Fruit fly (Drosophila melanogaster) whole organism, adult: ENCODE data around the gene Clp.

Source experiments
- CG11617 ChIP-seq: fragments of 200-800 bp; sonication (Bioruptor generic); optimal IDR thresholded peaks from 2 replicates; lab custom pipeline; 2017; ENCODE audit warnings: mild to moderate bottlenecking, missing biosample characterization, missing genetic modification reagents, missing genetic modification characterization
- CG12768 ChIP-seq: fragments of 200-800 bp; sonication (Bioruptor generic); optimal IDR thresholded peaks from 2 replicates; lab custom pipeline; 2017; ENCODE audit warnings: missing biosample characterization, missing genetic modification characterization, mild to moderate bottlenecking, moderate library complexity, missing genetic modification reagents
- CG14711 ChIP-seq: fragments of 200-800 bp; sonication (Bioruptor generic); optimal IDR thresholded peaks from 2 replicates; lab custom pipeline; 2018; ENCODE audit warnings: missing biosample characterization, mild to moderate bottlenecking, missing genetic modification characterization, moderate library complexity
- CG1620 ChIP-seq: fragments of 200-800 bp; sonication (Bioruptor generic); optimal IDR thresholded peaks from 2 replicates; lab custom pipeline; 2016; ENCODE audit warnings: missing biosample characterization, missing genetic modification characterization
- CG33017 ChIP-seq: fragments of 200-800 bp; sonication (Bioruptor generic); optimal IDR thresholded peaks from 2 replicates; lab custom pipeline; 2018; ENCODE audit warnings: missing biosample characterization, mild to moderate bottlenecking, missing genetic modification characterization, moderate library complexity
- CG5204 ChIP-seq: fragments of 200-800 bp; sonication (Bioruptor generic); optimal IDR thresholded peaks from 2 replicates; lab custom pipeline; 2016; ENCODE audit warnings: missing biosample characterization, missing genetic modification characterization
- CG7045 ChIP-seq: fragments of 200-800 bp; sonication (Bioruptor generic); optimal IDR thresholded peaks from 2 replicates; lab custom pipeline; 2017; ENCODE audit warnings: missing biosample characterization, mild to moderate bottlenecking, missing genetic modification characterization
- CG7101 ChIP-seq: fragments of 200-800 bp; sonication (Bioruptor generic); optimal IDR thresholded peaks from 2 replicates; lab custom pipeline; 2018; ENCODE audit warnings: missing biosample characterization, mild to moderate bottlenecking, missing genetic modification characterization, moderate library complexity
- Clk ChIP-seq: fragments of 200-800 bp; sonication (Bioruptor generic); optimal IDR thresholded peaks from 2 replicates; lab custom pipeline; 2017; ENCODE audit warnings: missing biosample characterization, missing genetic modification characterization
- Crg-1 ChIP-seq: fragments of 200-800 bp; sonication (Bioruptor generic); optimal IDR thresholded peaks from 2 replicates; lab custom pipeline; 2016; ENCODE audit warnings: missing biosample characterization, missing genetic modification characterization
- Hr96 ChIP-seq: fragments of 200-800 bp; sonication (Bioruptor generic); optimal IDR thresholded peaks from 2 replicates; lab custom pipeline; 2016; ENCODE audit warnings: missing biosample characterization, missing genetic modification characterization
- Mnt ChIP-seq: fragments of 200-800 bp; sonication (Bioruptor generic); optimal IDR thresholded peaks from 2 replicates; lab custom pipeline; 2016; ENCODE audit warnings: missing biosample characterization, mild to moderate bottlenecking, missing genetic modification characterization
- bab1 ChIP-seq: fragments of 200-800 bp; sonication (Bioruptor generic); optimal IDR thresholded peaks from 3 replicates; lab custom pipeline; 2019; ENCODE audit warnings: missing biosample characterization, mild to moderate bottlenecking, missing genetic modification characterization, moderate library complexity
- cic ChIP-seq: fragments of 200-800 bp; sonication (Bioruptor generic); optimal IDR thresholded peaks from 2 replicates; lab custom pipeline; 2017; ENCODE audit warnings: missing biosample characterization, mild to moderate bottlenecking, missing genetic modification characterization, moderate library complexity
- cnc ChIP-seq, 2 experiments: fragments of >200 bp; optimal IDR thresholded peaks; 2 replicates each; lab custom pipeline; 2017
- kay ChIP-seq: fragments of 200-800 bp; sonication (Bioruptor generic); peaks from one replicate; lab custom pipeline; 2016; ENCODE audit warnings: missing biosample characterization, missing genetic modification characterization, borderline replicate concordance
- ovo ChIP-seq: fragments of 200-800 bp; sonication (Bioruptor generic); optimal IDR thresholded peaks from 2 replicates; lab custom pipeline; 2016; ENCODE audit warnings: missing biosample characterization, missing genetic modification characterization
- pad ChIP-seq: fragments of 200-800 bp; sonication (Bioruptor generic); optimal IDR thresholded peaks from 3 replicates; lab custom pipeline; 2017; ENCODE audit warnings: missing biosample characterization, missing genetic modification characterization, mild to moderate bottlenecking, moderate library complexity, missing genetic modification reagents
- tj ChIP-seq: fragments of 200-800 bp; sonication (Bioruptor generic); optimal IDR thresholded peaks from 3 replicates; lab custom pipeline; 2017; ENCODE audit warnings: missing biosample characterization, mild to moderate bottlenecking, missing genetic modification characterization, moderate library complexity
- toe ChIP-seq: fragments of 200-800 bp; sonication (Bioruptor generic); optimal IDR thresholded peaks from 2 replicates; lab custom pipeline; 2016; ENCODE audit warnings: missing biosample characterization, missing genetic modification characterization

The Clp gene

dm6 chr2L:821242-821985 is 1.6 kb downstream of the Clp start, which contains the start of gene CG3662:
Gene CG3662 (plus strand): TSS chr2L:821289.
- peak; percentile 97 for TF ChIP-seq CG14711 (tag; lab: Kevin White, UChicago)
- peak; percentile 37 for TF ChIP-seq CG7101 (tag; lab: Kevin White, UChicago)
- TF ChIP-seq Hr96, result peak; percentile 9
- no peak for TF ChIP-seq pad
- TF ChIP-seq Mnt, result peak; percentile 30
- TF ChIP-seq cic (GFP tag; lab: Kevin White, UChicago), result no peak
- no peak for TF ChIP-seq CG5204 (GFP tag; lab: Kevin White, UChicago)
- TF ChIP-seq CG7045 (GFP tag; lab: Kevin White, UChicago), result no peak
- TF ChIP-seq Clk (GFP tag; lab: Kevin White, UChicago), result no peak
- TF ChIP-seq CG1620 (GFP tag; lab: Kevin White, UChicago), result no peak
- no peak for TF ChIP-seq toe (GFP tag; lab: Kevin White, UChicago)
- peak; percentile 4 for TF ChIP-seq CG11617 (GFP tag; lab: Kevin White, UChicago)
- peak; percentile 14 for TF ChIP-seq CG33017 (tag; lab: Kevin White, UChicago)
- no peak for TF ChIP-seq cnc (optimal IDR thresholded peaks at IDR 0.05; lab: Kevin White, UChicago)
- TF ChIP-seq Crg-1 (GFP tag; lab: Kevin White, UChicago), result peak; percentile 10
- peak; percentile 20 for TF ChIP-seq CG12768 (GFP tag; lab: Kevin White, UChicago)
- TF ChIP-seq bab1 (GFP tag; lab: Kevin White, UChicago), result peak; percentile 68
- no peak for TF ChIP-seq ovo (GFP tag; lab: Kevin White, UChicago)

- no peak for TF ChIP-seq CG33017 (tag; lab: Kevin White, UChicago)
- no peak for TF ChIP-seq kay (GFP tag; lab: Kevin White, UChicago)
- no peak for TF ChIP-seq pad
- no peak for TF ChIP-seq Mnt
- no peak for TF ChIP-seq toe (GFP tag; lab: Kevin White, UChicago)
- TF ChIP-seq CG7045 (GFP tag; lab: Kevin White, UChicago), result no peak
- no peak for TF ChIP-seq bab1 (GFP tag; lab: Kevin White, UChicago)
- TF ChIP-seq CG1620 (GFP tag; lab: Kevin White, UChicago), result no peak
- TF ChIP-seq Crg-1 (GFP tag; lab: Kevin White, UChicago), result peak; percentile 16
- TF ChIP-seq cnc (optimal IDR thresholded peaks at IDR 0.05; lab: Kevin White, UChicago), result no peak
- TF ChIP-seq ovo (GFP tag; lab: Kevin White, UChicago), result no peak
- no peak for TF ChIP-seq Clk (GFP tag; lab: Kevin White, UChicago)
- peak; percentile 4 for TF ChIP-seq CG7101 (tag; lab: Kevin White, UChicago)
- TF ChIP-seq Hr96, result no peak
- peak; percentile 93 for TF ChIP-seq tj (GFP tag; lab: Kevin White, UChicago)
- TF ChIP-seq CG5204 (GFP tag; lab: Kevin White, UChicago), result no peak
- TF ChIP-seq CG14711 (tag; lab: Kevin White, UChicago), result no peak
- TF ChIP-seq cic (GFP tag; lab: Kevin White, UChicago), result peak; percentile 21
- TF ChIP-seq CG12768 (GFP tag; lab: Kevin White, UChicago), result no peak
- no peak for TF ChIP-seq CG11617 (GFP tag; lab: Kevin White, UChicago)
Measured at dm6 chr2L:821986-822711, 2.4 kb downstream of the Clp start.

DNA sequence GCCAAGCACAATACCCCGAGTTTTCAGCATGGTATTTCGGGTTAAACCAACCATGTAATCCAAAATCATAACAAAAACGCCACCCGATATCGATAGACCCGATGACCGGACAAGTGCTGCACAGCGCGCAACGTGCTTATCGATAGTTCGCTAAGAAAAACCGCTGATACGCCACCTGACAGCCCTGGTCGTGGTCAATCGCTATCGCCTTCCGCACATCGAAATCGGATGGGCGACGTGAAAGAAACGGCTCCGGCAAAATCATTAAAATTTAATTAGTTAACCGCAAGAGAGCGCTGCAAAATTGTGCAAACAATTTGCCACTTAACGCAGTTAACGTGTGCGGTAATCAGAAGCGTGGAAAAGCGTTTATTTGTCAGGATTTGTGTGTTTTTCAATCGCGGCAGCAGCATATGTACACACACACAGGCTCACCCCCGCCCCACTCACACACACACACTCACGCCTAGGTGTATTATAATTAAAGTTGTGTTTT is 6.1 kb downstream of the Clp start, which contains the start of the genes CG3862 and dock:
TSS of gene CG3862 (minus strand) at position 94 of the 496 bp plus-strand sequence.
TSS of gene dock (plus strand) at position 202 of the 496 bp plus-strand sequence.
- peak; percentile 43 for TF ChIP-seq CG11617 (GFP tag; lab: Kevin White, UChicago)
- peak; percentile 56 for TF ChIP-seq ovo (GFP tag; lab: Kevin White, UChicago)
- TF ChIP-seq kay (GFP tag; lab: Kevin White, UChicago), result no peak
- peak; percentile 63 for TF ChIP-seq CG1620 (GFP tag; lab: Kevin White, UChicago)
- TF ChIP-seq tj (GFP tag; lab: Kevin White, UChicago), result peak; percentile 86
- TF ChIP-seq bab1 (GFP tag; lab: Kevin White, UChicago), result peak; percentile 85
- peak; percentile 62 for TF ChIP-seq pad
- TF ChIP-seq Mnt, result peak; percentile 87
- no peak for TF ChIP-seq CG7045 (GFP tag; lab: Kevin White, UChicago)
- peak; percentile 65 for TF ChIP-seq Hr96
- TF ChIP-seq CG5204 (GFP tag; lab: Kevin White, UChicago), result no peak
- TF ChIP-seq CG7101 (tag; lab: Kevin White, UChicago), result peak; percentile 67
- peak; percentile 80 for TF ChIP-seq Crg-1 (GFP tag; lab: Kevin White, UChicago)
- TF ChIP-seq CG33017 (tag; lab: Kevin White, UChicago), result peak; percentile 30
- TF ChIP-seq cnc (optimal IDR thresholded peaks at IDR 0.05; lab: Kevin White, UChicago), result no peak
- TF ChIP-seq cic (GFP tag; lab: Kevin White, UChicago), result peak; percentile 72
- TF ChIP-seq Clk (GFP tag; lab: Kevin White, UChicago), result peak; percentile 51
- TF ChIP-seq CG12768 (GFP tag; lab: Kevin White, UChicago), result peak; percentile 71
- peak; percentile 83 for TF ChIP-seq CG14711 (tag; lab: Kevin White, UChicago)
- no peak for TF ChIP-seq toe (GFP tag; lab: Kevin White, UChicago)

DNA sequence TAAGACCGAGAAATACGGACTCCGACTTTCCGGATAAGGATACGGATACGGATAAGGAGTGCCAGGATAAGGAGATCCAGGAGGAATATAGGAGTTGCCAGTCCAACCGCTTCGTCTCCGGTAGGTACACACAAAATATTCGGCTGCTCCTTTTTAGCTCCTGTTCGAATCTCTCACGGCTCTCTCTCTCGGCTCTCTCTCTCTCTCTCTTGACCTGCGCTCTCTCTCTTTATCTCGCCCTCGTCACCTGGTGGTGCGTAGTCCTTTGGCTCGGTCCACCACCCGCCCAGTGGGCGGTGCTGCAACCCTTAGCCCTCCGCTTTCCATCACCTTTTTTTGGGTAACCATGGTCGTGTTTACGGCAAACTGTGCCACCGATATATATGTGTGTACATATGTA is 6.6 kb downstream of the Clp start:
- TF ChIP-seq ovo (GFP tag; lab: Kevin White, UChicago) (no peak), CG5204 (GFP tag; lab: Kevin White, UChicago) (no peak), toe (GFP tag; lab: Kevin White, UChicago) (no peak), CG33017 (tag; lab: Kevin White, UChicago) (no peak), bab1 (GFP tag; lab: Kevin White, UChicago) (no peak), tj (GFP tag; lab: Kevin White, UChicago) (no peak), CG11617 (GFP tag; lab: Kevin White, UChicago) (no peak), Mnt (no peak), Clk (GFP tag; lab: Kevin White, UChicago) (no peak)
